Fruit fly (Drosophila melanogaster) whole organism, embryonic: Measurements from ENCODE around the gene Vm34Ca.

Source experiments
- Abd-B ChIP-seq: fragments of 200-800 bp; sonication (Bioruptor generic); optimal IDR thresholded peaks from 2 replicates; lab custom pipeline; 2018; ENCODE audit warnings: missing biosample characterization, mild to moderate bottlenecking, missing genetic modification characterization, moderate library complexity
- B-H1 ChIP-seq: fragments of 200-800 bp; sonication (Bioruptor generic); IDR thresholded peaks from 3 replicates; pipeline ENCODE4 v1.3.6; 2022; ENCODE audit warnings: missing biosample characterization, missing genetic modification characterization
- BEAF-32 ChIP-seq: fragments of 200-800 bp; sonication (Bioruptor generic); optimal IDR thresholded peaks from 3 replicates; lab custom pipeline; 2017; ENCODE audit warnings: missing biosample characterization, missing genetic modification characterization, mild to moderate bottlenecking, moderate library complexity, missing genetic modification reagents
- Bgb ChIP-seq: fragments of 200-800 bp; sonication (Bioruptor generic); IDR thresholded peaks from 2 replicates; pipeline ENCODE4 v1.3.6; 2022; ENCODE audit warnings: missing biosample characterization, missing genetic modification characterization; ENCODE audit not compliant: partially characterized antibody
- CG10209 ChIP-seq: fragments of 200-800 bp; sonication (Bioruptor generic); optimal IDR thresholded peaks from 3 replicates; lab custom pipeline; 2017; ENCODE audit warnings: missing biosample characterization, mild to moderate bottlenecking, missing genetic modification characterization, missing genetic modification reagents
- CG1024 ChIP-seq: fragments of 200-800 bp; sonication (Bioruptor generic); IDR thresholded peaks from 2 replicates; pipeline ENCODE4 v1.3.6; 2022; ENCODE audit warnings: missing biosample characterization, missing genetic modification characterization
- CG10274 ChIP-seq: fragments of 200-800 bp; sonication (Bioruptor generic); optimal IDR thresholded peaks from 3 replicates; lab custom pipeline; 2017; ENCODE audit warnings: missing biosample characterization, mild to moderate bottlenecking, missing genetic modification characterization
- CG1233 ChIP-seq: fragments of 200-800 bp; sonication (Bioruptor generic); optimal IDR thresholded peaks from 4 replicates; lab custom pipeline; 2018; ENCODE audit warnings: missing biosample characterization, mild to moderate bottlenecking, missing genetic modification characterization
- CG12744 ChIP-seq: fragments of 200-800 bp; sonication (Bioruptor generic); optimal IDR thresholded peaks from 2 replicates; lab custom pipeline; 2016; ENCODE audit warnings: missing biosample characterization, missing genetic modification characterization
- CG12769 ChIP-seq: fragments of 200-800 bp; sonication (Bioruptor generic); optimal IDR thresholded peaks from 2 replicates; lab custom pipeline; 2019; ENCODE audit warnings: missing biosample characterization, mild to moderate bottlenecking, missing genetic modification characterization, moderate library complexity
- CG17359 ChIP-seq: fragments of 200-800 bp; sonication (Bioruptor generic); optimal IDR thresholded peaks from 3 replicates; lab custom pipeline; 2018; ENCODE audit warnings: missing biosample characterization, mild to moderate bottlenecking, missing genetic modification characterization, moderate library complexity
- CG2712 ChIP-seq: fragments of 200-800 bp; optimal IDR thresholded peaks from 3 replicates; lab custom pipeline; 2019; ENCODE audit warnings: missing biosample characterization, mild to moderate bottlenecking, missing genetic modification characterization, moderate library complexity
- CG3065 ChIP-seq: fragments of 200-800 bp; sonication (Bioruptor generic); optimal IDR thresholded peaks from 2 replicates; lab custom pipeline; 2016; ENCODE audit warnings: missing biosample characterization, missing genetic modification characterization
- CG31388 ChIP-seq: fragments of 200-800 bp; sonication (Bioruptor generic); optimal IDR thresholded peaks from 2 replicates; lab custom pipeline; 2016; ENCODE audit warnings: missing biosample characterization, missing genetic modification characterization
- CG32767 ChIP-seq: fragments of 200-800 bp; sonication (Bioruptor generic); IDR thresholded peaks from 2 replicates; pipeline ENCODE4 v1.3.6; 2022; ENCODE audit warnings: missing biosample characterization, missing genetic modification characterization
- CG43689 ChIP-seq: fragments of 200-800 bp; sonication (Bioruptor generic); IDR thresholded peaks from 2 replicates; pipeline ENCODE4 v1.3.6; 2022; ENCODE audit warnings: missing biosample characterization, missing genetic modification characterization
- CG6254 ChIP-seq: fragments of 200-800 bp; sonication (Bioruptor generic); optimal IDR thresholded peaks from 3 replicates; lab custom pipeline; 2017; ENCODE audit warnings: mild to moderate bottlenecking, missing biosample characterization, missing genetic modification reagents, missing genetic modification characterization
- CG6272 ChIP-seq: fragments of 200-800 bp; sonication (Bioruptor generic); IDR thresholded peaks from 2 replicates; pipeline ENCODE4 v1.3.6; 2022; ENCODE audit warnings: missing biosample characterization, missing genetic modification characterization
- CG8290 ChIP-seq, 3 experiments: fragments of 200-800 bp; sonication (Bioruptor generic); optimal IDR thresholded peaks; 2 replicates each; lab custom pipeline; 2016 to 2019; ENCODE audit warnings: missing biosample characterization in 3 of 3, missing genetic modification characterization in 3 of 3, mild to moderate bottlenecking in 2 of 3, moderate library complexity in 1 of 3
- CTCF ChIP-seq: fragments of 200-800 bp; sonication (Bioruptor generic); optimal IDR thresholded peaks from 2 replicates; lab custom pipeline; 2017; ENCODE audit warnings: missing biosample characterization, mild to moderate bottlenecking, missing genetic modification characterization, moderate library complexity
- Camta ChIP-seq: fragments of 200-800 bp; sonication (Bioruptor generic); optimal IDR thresholded peaks from 2 replicates; lab custom pipeline; 2016; ENCODE audit warnings: missing biosample characterization, missing genetic modification characterization
- Chrac-16 ChIP-seq: fragments of 200-800 bp; sonication (Bioruptor generic); optimal IDR thresholded peaks from 3 replicates; lab custom pipeline; 2016; ENCODE audit warnings: missing biosample characterization, missing genetic modification characterization
- Fer2 ChIP-seq: fragments of 200-800 bp; sonication (Bioruptor generic); optimal IDR thresholded peaks from 2 replicates; lab custom pipeline; 2018; ENCODE audit warnings: missing biosample characterization, mild to moderate bottlenecking, missing genetic modification characterization, moderate library complexity
- HLH54F ChIP-seq: fragments of 200-800 bp; sonication (Bioruptor generic); optimal IDR thresholded peaks from 3 replicates; lab custom pipeline; 2016; ENCODE audit warnings: missing biosample characterization, missing genetic modification characterization
- Hr78 ChIP-seq, 2 experiments: fragments of 200-800 bp in 1 of 2; fragments of >200 bp in 1 of 2; sonication (Bioruptor generic) in 1 of 2; optimal IDR thresholded peaks; 2 replicates each; lab custom pipeline; 2017 to 2019; ENCODE audit warnings: missing biosample characterization in 2 of 2, missing genetic modification characterization in 2 of 2, mild to moderate bottlenecking in 1 of 2, moderate library complexity in 1 of 2
- Jarid2 ChIP-seq: fragments of 200-800 bp; sonication (Bioruptor generic); optimal IDR thresholded peaks from 3 replicates; lab custom pipeline; 2017; ENCODE audit warnings: mild to moderate bottlenecking, missing biosample characterization, missing genetic modification reagents, missing genetic modification characterization
- Lhr ChIP-seq: fragments of 200-800 bp; sonication (Bioruptor generic); optimal IDR thresholded peaks from 3 replicates; lab custom pipeline; 2017; ENCODE audit warnings: mild to moderate bottlenecking, missing biosample characterization, missing genetic modification reagents, missing genetic modification characterization
- Neu2 ChIP-seq: fragments of 200-800 bp; sonication (Bioruptor generic); optimal IDR thresholded peaks from 3 replicates; lab custom pipeline; 2016; ENCODE audit warnings: missing biosample characterization, missing genetic modification characterization, borderline replicate concordance
- Oli ChIP-seq: fragments of 200-800 bp; sonication (Bioruptor generic); optimal IDR thresholded peaks from 2 replicates; lab custom pipeline; 2018; ENCODE audit warnings: missing biosample characterization, mild to moderate bottlenecking, missing genetic modification characterization, moderate library complexity
- Sry-β ChIP-seq: fragments of 200-800 bp; sonication (Bioruptor generic); optimal IDR thresholded peaks from 2 replicates; lab custom pipeline; 2018; ENCODE audit warnings: missing biosample characterization, mild to moderate bottlenecking, missing genetic modification characterization, moderate library complexity
- Stat92E ChIP-seq, 3 experiments: fragments of >200 bp in 2 of 3; fragments of 200-800 bp in 1 of 3; sonication (Bioruptor generic) in 1 of 3; optimal IDR thresholded peaks; 2 replicates each; lab custom pipeline; 2017 to 2019; ENCODE audit warnings: missing biosample characterization in 3 of 3, missing genetic modification characterization in 3 of 3, mild to moderate bottlenecking in 1 of 3, moderate library complexity in 1 of 3
- TFAM ChIP-seq: fragments of 200-800 bp; sonication (Bioruptor generic); optimal IDR thresholded peaks from 2 replicates; lab custom pipeline; 2017; ENCODE audit warnings: missing biosample characterization, missing genetic modification characterization, inconsistent platforms
- Vsx1 ChIP-seq: fragments of 200-800 bp; sonication (Bioruptor generic); optimal IDR thresholded peaks from 2 replicates; lab custom pipeline; 2017; ENCODE audit warnings: missing biosample characterization, mild to moderate bottlenecking, missing genetic modification characterization, missing genetic modification reagents
- Xrp1 ChIP-seq: fragments of 200-800 bp; sonication (Bioruptor generic); IDR thresholded peaks from 2 replicates; pipeline ENCODE4 v1.3.6; 2022; ENCODE audit warnings: missing biosample characterization, missing genetic modification characterization
- ap ChIP-seq: fragments of 200-800 bp; sonication (Bioruptor generic); IDR thresholded peaks from 2 replicates; pipeline ENCODE4 v1.3.6; 2022; ENCODE audit warnings: missing biosample characterization, missing genetic modification characterization
- ara ChIP-seq: fragments of 200-800 bp; sonication (Bioruptor generic); IDR thresholded peaks from 2 replicates; pipeline ENCODE4 v1.3.6; 2022; ENCODE audit warnings: missing biosample characterization, missing genetic modification characterization
- dati ChIP-seq: fragments of 200-800 bp; sonication (Bioruptor generic); IDR thresholded peaks from 2 replicates; pipeline ENCODE4 v1.3.6; 2022; ENCODE audit warnings: missing biosample characterization, missing genetic modification characterization
- exex ChIP-seq: fragments of 200-800 bp; sonication (Bioruptor generic); optimal IDR thresholded peaks from 4 replicates; lab custom pipeline; 2018; ENCODE audit warnings: missing biosample characterization, mild to moderate bottlenecking, missing genetic modification characterization, moderate library complexity
- hb ChIP-seq: fragments of 200-800 bp; sonication (Bioruptor generic); IDR thresholded peaks from 3 replicates; pipeline ENCODE4 v1.3.6; 2022; ENCODE audit warnings: missing biosample characterization, missing genetic modification characterization; ENCODE audit not compliant: partially characterized antibody
- lilli ChIP-seq: fragments of 200-800 bp; sonication (Bioruptor generic); optimal IDR thresholded peaks from 3 replicates; lab custom pipeline; 2016; ENCODE audit warnings: missing biosample characterization, missing genetic modification characterization
- nerfin-1 ChIP-seq: fragments of 200-800 bp; sonication (Bioruptor generic); optimal IDR thresholded peaks from 3 replicates; lab custom pipeline; 2019; ENCODE audit warnings: missing biosample characterization, mild to moderate bottlenecking, missing genetic modification characterization, moderate library complexity
- pb ChIP-seq: fragments of 200-800 bp; sonication (Bioruptor generic); optimal IDR thresholded peaks from 3 replicates; lab custom pipeline; 2016; ENCODE audit warnings: missing biosample characterization, missing genetic modification characterization
- pfk ChIP-seq: fragments of 200-800 bp; sonication (Bioruptor generic); optimal IDR thresholded peaks from 2 replicates; lab custom pipeline; 2018; ENCODE audit warnings: missing biosample characterization, mild to moderate bottlenecking, missing genetic modification characterization, moderate library complexity
- pnt ChIP-seq: fragments of 200-800 bp; sonication (Bioruptor generic); optimal IDR thresholded peaks from 3 replicates; lab custom pipeline; 2016; ENCODE audit warnings: missing biosample characterization, missing genetic modification characterization
- rib ChIP-seq: fragments of 200-800 bp; sonication (Bioruptor generic); IDR thresholded peaks from 2 replicates; pipeline ENCODE4 v1.3.6; 2022; ENCODE audit warnings: missing biosample characterization, missing genetic modification characterization
- slbo ChIP-seq: fragments of 200-800 bp; sonication (Bioruptor generic); IDR thresholded peaks from 2 replicates; pipeline ENCODE4 v1.3.6; 2022; ENCODE audit warnings: missing biosample characterization, missing genetic modification characterization
- slou ChIP-seq: fragments of 200-800 bp; sonication (Bioruptor generic); optimal IDR thresholded peaks from 3 replicates; lab custom pipeline; 2016; ENCODE audit warnings: missing biosample characterization, missing genetic modification characterization
- tin ChIP-seq: fragments of 200-800 bp; sonication (Bioruptor generic); optimal IDR thresholded peaks from 3 replicates; lab custom pipeline; 2016; ENCODE audit warnings: missing biosample characterization, missing genetic modification characterization
- unpg ChIP-seq: fragments of 200-800 bp; sonication (Bioruptor generic); optimal IDR thresholded peaks from 3 replicates; lab custom pipeline; 2018; ENCODE audit warnings: missing biosample characterization, mild to moderate bottlenecking, missing genetic modification characterization, moderate library complexity

The Vm34Ca gene

DNA sequence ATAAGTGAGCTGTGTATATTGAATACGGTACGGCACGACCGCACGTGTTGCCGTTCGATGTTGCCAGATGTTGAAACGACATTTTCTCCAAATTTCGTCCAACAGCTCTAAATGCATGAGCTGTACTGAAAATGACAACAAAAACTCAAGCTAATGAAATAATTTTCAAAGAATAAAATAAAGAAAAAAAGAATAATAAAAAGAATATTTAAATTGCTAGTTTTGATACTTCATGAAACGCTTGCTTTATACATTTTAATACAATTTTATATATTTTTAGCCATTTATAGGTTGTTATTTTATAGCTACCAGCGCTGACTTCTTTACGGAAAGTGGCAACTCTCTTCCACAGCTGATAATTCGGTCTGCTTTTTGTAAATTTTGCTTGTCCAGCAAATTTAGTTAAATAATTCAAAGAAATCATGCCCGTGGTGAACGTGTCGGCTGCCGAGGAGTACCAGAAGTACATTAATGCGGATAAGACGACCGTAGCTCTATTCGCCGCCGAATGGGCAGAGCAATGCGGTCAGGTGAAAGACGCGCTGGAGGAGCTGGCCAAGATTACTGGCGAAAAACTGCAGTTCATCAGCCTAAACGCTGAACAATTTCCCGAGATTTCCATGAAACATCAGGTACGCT is 45.2 kb downstream of the Vm34Ca start, which contains the start of the genes Nnp-1 and Grx3 (continued):
- no peak for TF ChIP-seq nerfin-1 (tag; lab: Kevin White, UChicago)
- no peak for TF ChIP-seq CG1024 (GFP tag; lab: Robert Waterston, UW)
- TF ChIP-seq ara (GFP tag; lab: Robert Waterston, UW), result no peak
- TF ChIP-seq CG8290 (GFP tag; optimal IDR thresholded peaks at IDR 0.05; lab: Kevin White, UChicago), result no peak
- no peak for TF ChIP-seq CG8290 (tag; optimal IDR thresholded peaks at IDR 0.05; lab: Kevin White, UChicago)
- TF ChIP-seq CTCF (GFP tag; lab: Kevin White, UChicago), result no peak
- no peak for TF ChIP-seq pnt (GFP tag; lab: Kevin White, UChicago)
- TF ChIP-seq lilli (GFP tag; lab: Kevin White, UChicago), result peak; percentile 48
- TF ChIP-seq CG2712, result no peak
- TF ChIP-seq CG6254 (GFP tag; lab: Kevin White, UChicago), result peak; percentile 5
- no peak for TF ChIP-seq exex (tag; lab: Kevin White, UChicago)
- TF ChIP-seq CG12769 (tag; lab: Kevin White, UChicago), result no peak
- 0 out of 2 replicates have a peak, but pooled peaks have one; percentile 7 for TF ChIP-seq Bgb (GFP tag; lab: Robert Waterston, UW)
- no peak for TF ChIP-seq rib (GFP tag; lab: Robert Waterston, UW)
- no peak for TF ChIP-seq unpg
- peak; percentile 54 for TF ChIP-seq tin
- no peak for TF ChIP-seq Lhr (GFP tag; lab: Kevin White, UChicago)
- no peak for TF ChIP-seq CG10274 (GFP tag; lab: Kevin White, UChicago)
- no peak for TF ChIP-seq CG12744 (GFP tag; lab: Kevin White, UChicago)
- no peak for TF ChIP-seq Stat92E (GFP tag; optimal IDR thresholded peaks at IDR 0.05; lab: Kevin White, UChicago)
- peak; percentile 27 for TF ChIP-seq Oli
- no peak for TF ChIP-seq HLH54F
- no peak for TF ChIP-seq CG31388 (GFP tag; lab: Kevin White, UChicago)
- peak; percentile 58 for TF ChIP-seq Xrp1 (GFP tag; lab: Robert Waterston, UW)
- TF ChIP-seq Fer2 (tag; lab: Kevin White, UChicago), result peak; percentile 54
- TF ChIP-seq pfk (GFP tag; lab: Kevin White, UChicago), result no peak
- no peak for TF ChIP-seq CG1233 (GFP tag; lab: Kevin White, UChicago)
- TF ChIP-seq pb, result no peak
- TF ChIP-seq ap, result no peak
- TF ChIP-seq CG3065 (GFP tag; lab: Kevin White, UChicago), result no peak
- TF ChIP-seq Jarid2 (GFP tag; lab: Kevin White, UChicago), result no peak
- peak; percentile 26; the same call in 1 of the 2 replicates for TF ChIP-seq CG32767
- TF ChIP-seq CG10209 (GFP tag; lab: Kevin White, UChicago), result no peak
- no peak for TF ChIP-seq dati (GFP tag; lab: Robert Waterston, UW)
- TF ChIP-seq CG17359 (tag; lab: Kevin White, UChicago), result no peak
- no peak for TF ChIP-seq Hr78 (GFP tag; optimal IDR thresholded peaks at IDR 0.05; lab: Kevin White, UChicago)
- no peak for TF ChIP-seq CG6272
- TF ChIP-seq Sry-β (GFP tag; lab: Kevin White, UChicago), result peak; percentile 92
- TF ChIP-seq slbo, result peak; percentile 72
- no peak for TF ChIP-seq Camta (GFP tag; lab: Kevin White, UChicago)
- no peak for TF ChIP-seq B-H1 (GFP tag; lab: Robert Waterston, UW)
- TF ChIP-seq Chrac-16 (GFP tag; lab: Kevin White, UChicago), result peak; percentile 35
- TF ChIP-seq Neu2 (GFP tag; lab: Kevin White, UChicago), result no peak
- no peak for TF ChIP-seq CG43689
- TF ChIP-seq TFAM, result no peak
- TF ChIP-seq BEAF-32 (GFP tag; lab: Kevin White, UChicago), result peak; percentile 41
- TF ChIP-seq slou, result peak; percentile 2
- no peak for TF ChIP-seq hb
- TF ChIP-seq Abd-B, result peak; percentile 76
- TF ChIP-seq Vsx1 (GFP tag; lab: Kevin White, UChicago), result no peak
